Worm (Caenorhabditis elegans): Measurements from ENCODE around the gene fubl-2.

- no peak for TF ChIP-seq daf-12 (tag; optimal IDR thresholded peaks at IDR 0.05)
- TF ChIP-seq lin-15B (tag; optimal IDR thresholded peaks at IDR 0.05), result no peak
- TF ChIP-seq elt-3 (tag; optimal IDR thresholded peaks at IDR 0.05), result no peak
- no peak for TF ChIP-seq nfya-1 (tag; optimal IDR thresholded peaks at IDR 0.05; ENCODE audit: insufficient read depth)
- TF ChIP-seq unc-62 (GFP tag; optimal IDR thresholded peaks at IDR 0.05), result no peak
- TF ChIP-seq R02D3.7 (tag; optimal IDR thresholded peaks at IDR 0.05), result no peak
Observed at ce11 chrIII:7083106-7083505, 4.4 kb downstream of the fubl-2 start.
